Fruit fly (Drosophila melanogaster) whole organism, embryonic: ENCODE results near the gene CSN6.
A peak's percentile ranks its signal among the peaks of the same experiment; 100 is the strongest.

Experiments used
- Antp ChIP-seq: fragments of 200-800 bp; sonication (Bioruptor generic); optimal IDR thresholded peaks from 3 replicates; lab custom pipeline; 2016; ENCODE audit warnings: missing biosample characterization, missing genetic modification characterization
- Awh ChIP-seq: fragments of 200-800 bp; sonication (Bioruptor generic); IDR thresholded peaks from 2 replicates; pipeline ENCODE4, ENCODE4 v1.3.6; 2022; ENCODE audit warnings: missing biosample characterization, missing genetic modification characterization
- BtbVII ChIP-seq: fragments of 200-800 bp; sonication (Bioruptor generic); optimal IDR thresholded peaks from 3 replicates; lab custom pipeline; 2017; ENCODE audit warnings: missing biosample characterization, mild to moderate bottlenecking, missing genetic modification characterization
- CG11247 ChIP-seq: fragments of 200-800 bp; sonication (Bioruptor generic); IDR thresholded peaks from 2 replicates; pipeline ENCODE4 v1.3.6; 2022; ENCODE audit warnings: missing biosample characterization, missing genetic modification characterization
- CG11723 ChIP-seq: fragments of 200-800 bp; sonication (Bioruptor generic); optimal IDR thresholded peaks from 2 replicates; lab custom pipeline; 2017; ENCODE audit warnings: missing biosample characterization, mild to moderate bottlenecking, missing genetic modification characterization
- CG13894 ChIP-seq: fragments of 200-800 bp; sonication (Bioruptor generic); optimal IDR thresholded peaks from 3 replicates; lab custom pipeline; 2018; ENCODE audit warnings: missing biosample characterization, mild to moderate bottlenecking, missing genetic modification characterization, moderate library complexity
- CG14050 ChIP-seq: fragments of 200-800 bp; sonication (Bioruptor generic); IDR thresholded peaks from 3 replicates; pipeline ENCODE4 v1.3.6; 2022; ENCODE audit warnings: missing biosample characterization, missing genetic modification characterization
- CG14441 ChIP-seq: fragments of 200-800 bp; sonication (Bioruptor generic); IDR thresholded peaks from 2 replicates; pipeline ENCODE4 v1.3.6; 2022; ENCODE audit warnings: missing biosample characterization, missing genetic modification characterization
- CG14965 ChIP-seq: fragments of 200-800 bp; sonication (Bioruptor generic); optimal IDR thresholded peaks from 2 replicates; lab custom pipeline; 2016; ENCODE audit warnings: missing biosample characterization, missing genetic modification characterization, borderline replicate concordance
- CG17385 ChIP-seq: fragments of 200-800 bp; sonication (Bioruptor generic); optimal IDR thresholded peaks from 3 replicates; lab custom pipeline; 2018; ENCODE audit warnings: missing biosample characterization, mild to moderate bottlenecking, missing genetic modification characterization
- CG30431 ChIP-seq: fragments of 200-800 bp; sonication (Bioruptor generic); optimal IDR thresholded peaks from 2 replicates; lab custom pipeline; 2017; ENCODE audit warnings: missing biosample characterization, missing genetic modification characterization
- CG3407 ChIP-seq: fragments of 200-800 bp; sonication (Bioruptor generic); optimal IDR thresholded peaks from 2 replicates; lab custom pipeline; 2018; ENCODE audit warnings: missing biosample characterization, mild to moderate bottlenecking, missing genetic modification characterization
- CG4730 ChIP-seq: fragments of 200-800 bp; sonication (Bioruptor generic); IDR thresholded peaks from 2 replicates; pipeline ENCODE4 v1.3.6; 2022; ENCODE audit warnings: missing biosample characterization, missing genetic modification characterization
- CG5245 ChIP-seq: fragments of 200-800 bp; sonication (Bioruptor generic); optimal IDR thresholded peaks from 3 replicates; lab custom pipeline; 2016; ENCODE audit warnings: missing biosample characterization, missing genetic modification characterization
- CG6689 ChIP-seq: fragments of 200-800 bp; sonication (Bioruptor generic); IDR thresholded peaks from 2 replicates; pipeline ENCODE4 v1.3.6; 2022; ENCODE audit warnings: missing biosample characterization, missing genetic modification characterization
- CG7556 ChIP-seq: fragments of 200-800 bp; sonication (Bioruptor generic); optimal IDR thresholded peaks from 2 replicates; lab custom pipeline; 2017; ENCODE audit warnings: missing biosample characterization, mild to moderate bottlenecking, missing genetic modification characterization
- CG7963 ChIP-seq: fragments of 200-800 bp; sonication (Bioruptor generic); IDR thresholded peaks from 3 replicates; pipeline ENCODE4 v1.3.6; 2022; ENCODE audit warnings: missing biosample characterization, missing genetic modification characterization; ENCODE audit not compliant: partially characterized antibody
- CG8281 ChIP-seq: fragments of 200-800 bp; sonication (Bioruptor generic); optimal IDR thresholded peaks from 2 replicates; lab custom pipeline; 2018; ENCODE audit warnings: missing biosample characterization, mild to moderate bottlenecking, missing genetic modification characterization, moderate library complexity
- CG8388 ChIP-seq: fragments of 200-800 bp; sonication (Bioruptor generic); optimal IDR thresholded peaks from 2 replicates; lab custom pipeline; 2019; ENCODE audit warnings: missing biosample characterization, mild to moderate bottlenecking, missing genetic modification characterization, moderate library complexity
- CG9215 ChIP-seq: fragments of 200-800 bp; sonication (Bioruptor generic); IDR thresholded peaks from 2 replicates; pipeline ENCODE4 v1.3.6; 2022; ENCODE audit warnings: missing biosample characterization, missing genetic modification characterization
- CG9817 ChIP-seq: fragments of 200-800 bp; sonication (Bioruptor generic); optimal IDR thresholded peaks from 2 replicates; lab custom pipeline; 2018; ENCODE audit warnings: missing biosample characterization, mild to moderate bottlenecking, missing genetic modification characterization, moderate library complexity
- CTCF ChIP-seq: fragments of 200-800 bp; sonication (Bioruptor generic); optimal IDR thresholded peaks from 2 replicates; lab custom pipeline; 2017; ENCODE audit warnings: missing biosample characterization, mild to moderate bottlenecking, missing genetic modification characterization, moderate library complexity
- Fer2 ChIP-seq: fragments of 200-800 bp; sonication (Bioruptor generic); optimal IDR thresholded peaks from 2 replicates; lab custom pipeline; 2018; ENCODE audit warnings: missing biosample characterization, mild to moderate bottlenecking, missing genetic modification characterization, moderate library complexity
- H15 ChIP-seq: fragments of 200-800 bp; sonication (Bioruptor generic); IDR thresholded peaks from 3 replicates; pipeline ENCODE4 v1.3.6; 2022; ENCODE audit warnings: missing biosample characterization, missing genetic modification characterization
- Kr ChIP-seq: fragments of 200-800 bp; sonication (Bioruptor generic); optimal IDR thresholded peaks from 2 replicates; lab custom pipeline; 2017; ENCODE audit warnings: missing biosample characterization, mild to moderate bottlenecking, missing genetic modification characterization
- MBD-R2 ChIP-seq: fragments of 200-800 bp; sonication (Bioruptor generic); IDR thresholded peaks from 2 replicates; pipeline ENCODE4 v1.3.6; 2022; ENCODE audit warnings: missing biosample characterization, missing genetic modification characterization
- Mad ChIP-seq: fragments of 200-800 bp; sonication (Bioruptor generic); optimal IDR thresholded peaks from 2 replicates; lab custom pipeline; 2016; ENCODE audit warnings: missing biosample characterization, missing genetic modification characterization
- Oli ChIP-seq: fragments of 200-800 bp; sonication (Bioruptor generic); optimal IDR thresholded peaks from 2 replicates; lab custom pipeline; 2018; ENCODE audit warnings: missing biosample characterization, mild to moderate bottlenecking, missing genetic modification characterization, moderate library complexity
- Pdp1 ChIP-seq, 2 experiments: fragments of 200-800 bp; sonication (Bioruptor generic); optimal IDR thresholded peaks; 3 replicates each; lab custom pipeline; 2016; ENCODE audit warnings: missing biosample characterization in 2 of 2, missing genetic modification characterization in 2 of 2, mild to moderate bottlenecking in 1 of 2, moderate library complexity in 1 of 2
- Ssrp ChIP-seq: fragments of 200-800 bp; sonication (Bioruptor generic); optimal IDR thresholded peaks from 2 replicates; lab custom pipeline; 2018; ENCODE audit warnings: missing biosample characterization, mild to moderate bottlenecking, missing genetic modification characterization, moderate library complexity
- Stat92E ChIP-seq, 3 experiments: fragments of >200 bp in 2 of 3; fragments of 200-800 bp in 1 of 3; sonication (Bioruptor generic) in 1 of 3; optimal IDR thresholded peaks; 2 replicates each; lab custom pipeline; 2017 to 2019; ENCODE audit warnings: missing biosample characterization in 3 of 3, missing genetic modification characterization in 3 of 3, mild to moderate bottlenecking in 1 of 3, moderate library complexity in 1 of 3
- ara ChIP-seq: fragments of 200-800 bp; sonication (Bioruptor generic); IDR thresholded peaks from 2 replicates; pipeline ENCODE4 v1.3.6; 2022; ENCODE audit warnings: missing biosample characterization, missing genetic modification characterization
- chm ChIP-seq: fragments of 200-800 bp; sonication (Bioruptor generic); IDR thresholded peaks from 2 replicates; pipeline ENCODE4 v1.3.6; 2022; ENCODE audit warnings: missing biosample characterization, missing genetic modification characterization
- croc ChIP-seq: fragments of 200-800 bp; sonication (Bioruptor generic); conservative IDR thresholded peaks from 3 replicates; pipeline ENCODE4 v1.3.6; 2022; ENCODE audit warnings: missing biosample characterization, missing genetic modification characterization
- danr ChIP-seq: fragments of 200-800 bp; sonication (Bioruptor generic); IDR thresholded peaks from 2 replicates; pipeline ENCODE4 v1.3.6; 2022; ENCODE audit warnings: missing biosample characterization, missing genetic modification characterization
- disco-r ChIP-seq: fragments of 200-800 bp; sonication (Bioruptor generic); optimal IDR thresholded peaks from 2 replicates; lab custom pipeline; 2016; ENCODE audit warnings: missing biosample characterization, missing genetic modification characterization
- gce ChIP-seq: fragments of 200-800 bp; sonication (Bioruptor generic); IDR thresholded peaks from 3 replicates; pipeline ENCODE4 v1.3.6; 2022; ENCODE audit warnings: missing biosample characterization, missing genetic modification characterization
- gt ChIP-seq: fragments of 200-800 bp; sonication (Bioruptor generic); IDR thresholded peaks from 2 replicates; pipeline ENCODE4 v1.3.6; 2022; ENCODE audit warnings: missing biosample characterization, missing genetic modification characterization
- ham ChIP-seq: fragments of 200-800 bp; sonication (Bioruptor generic); IDR thresholded peaks from 2 replicates; pipeline ENCODE4 v1.3.6; 2022; ENCODE audit warnings: missing biosample characterization, missing genetic modification characterization
- hb ChIP-seq: fragments of 200-800 bp; sonication (Bioruptor generic); IDR thresholded peaks from 3 replicates; pipeline ENCODE4 v1.3.6; 2022; ENCODE audit warnings: missing biosample characterization, missing genetic modification characterization; ENCODE audit not compliant: partially characterized antibody
- her ChIP-seq: fragments of 200-800 bp; sonication (Bioruptor generic); optimal IDR thresholded peaks from 2 replicates; lab custom pipeline; 2016; ENCODE audit warnings: missing biosample characterization, missing genetic modification characterization
- lbe ChIP-seq: fragments of 200-800 bp; sonication (Bioruptor generic); optimal IDR thresholded peaks from 2 replicates; lab custom pipeline; 2016; ENCODE audit warnings: missing biosample characterization, mild to moderate bottlenecking, missing genetic modification characterization
- luna ChIP-seq: fragments of 200-800 bp; sonication (Bioruptor generic); optimal IDR thresholded peaks from 2 replicates; lab custom pipeline; 2016; ENCODE audit warnings: missing biosample characterization, missing genetic modification characterization
- nerfin-1 ChIP-seq: fragments of 200-800 bp; sonication (Bioruptor generic); optimal IDR thresholded peaks from 3 replicates; lab custom pipeline; 2019; ENCODE audit warnings: missing biosample characterization, mild to moderate bottlenecking, missing genetic modification characterization, moderate library complexity
- odd ChIP-seq: fragments of 200-800 bp; sonication (Bioruptor generic); optimal IDR thresholded peaks from 2 replicates; lab custom pipeline; 2017; ENCODE audit warnings: missing biosample characterization, mild to moderate bottlenecking, missing genetic modification characterization
- prd ChIP-seq, 3 experiments: fragments of >200 bp in 2 of 3; fragments of 200-800 bp in 1 of 3; sonication (Bioruptor generic) in 1 of 3; optimal IDR thresholded peaks in 2 of 3; IDR thresholded peaks in 1 of 3; 2 replicates in 2 of 3; 3 replicates in 1 of 3; pipeline versions ENCODE4 v1.3.6 to Lab custom; 2017 to 2022; ENCODE audit warnings: missing biosample characterization in 1 of 3, missing genetic modification characterization in 1 of 3
- pum ChIP-seq: fragments of 200-800 bp; sonication (Bioruptor generic); optimal IDR thresholded peaks from 2 replicates; lab custom pipeline; 2016; ENCODE audit warnings: missing biosample characterization, missing genetic modification characterization
- stc ChIP-seq: fragments of 200-800 bp; sonication (Bioruptor generic); IDR thresholded peaks from 2 replicates; pipeline ENCODE4 v1.3.6; 2022; ENCODE audit warnings: missing biosample characterization, missing genetic modification characterization
- ttk ChIP-seq: fragments of 200-800 bp; sonication (Bioruptor generic); IDR thresholded peaks from 2 replicates; pipeline ENCODE4 v2.1.2; 2022; ENCODE audit warnings: missing biosample characterization, missing genetic modification characterization
- zfh2 ChIP-seq: fragments of 200-800 bp; sonication (Bioruptor generic); optimal IDR thresholded peaks from 2 replicates; lab custom pipeline; 2016; ENCODE audit warnings: missing biosample characterization, missing genetic modification characterization

Gene CSN6

DNA sequence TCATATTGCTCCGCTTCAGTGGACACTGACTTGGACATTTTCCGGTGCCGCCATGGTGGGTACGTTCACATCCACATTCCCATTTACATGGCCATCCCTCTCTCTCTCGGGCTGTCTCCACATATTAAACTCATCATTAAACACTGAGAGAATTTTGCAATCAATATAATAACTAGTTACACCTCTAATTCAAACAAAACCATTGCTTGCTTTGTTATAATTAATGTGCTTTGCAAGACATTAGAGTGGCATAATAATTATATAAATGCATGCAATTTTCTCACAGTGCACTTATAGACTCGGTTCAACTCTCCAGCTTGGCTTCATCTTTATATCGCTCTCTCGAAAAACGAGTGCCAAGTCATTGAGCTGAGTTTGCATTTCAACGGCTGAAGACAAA, 44.2 kb downstream of the CSN6 start (continued):
- TF ChIP-seq CG14050 (GFP tag; lab: Robert Waterston, UW): peak; percentile 29; the same call in 1 of the 3 replicates
- peak; percentile 34; the same call in 1 of the 2 replicates for TF ChIP-seq CG9215 (GFP tag; lab: Robert Waterston, UW)
- peak; percentile 56 for TF ChIP-seq CG17385
- no peak; the same call in 1 of the 2 replicates for TF ChIP-seq chm (GFP tag; lab: Robert Waterston, UW)
- TF ChIP-seq zfh2 (GFP tag; lab: Kevin White, UChicago): no peak
- TF ChIP-seq ara: peak; percentile 76
- TF ChIP-seq gt (GFP tag; lab: Robert Waterston, UW): 0 out of 2 replicates have a peak, but pooled peaks have one; percentile 11
- peak; percentile 40 for TF ChIP-seq her
- no peak for TF ChIP-seq hb
- TF ChIP-seq Oli (tag; lab: Kevin White, UChicago): peak; percentile 63
- no peak for TF ChIP-seq prd (optimal IDR thresholded peaks at IDR 0.05; lab: Kevin White, UChicago)
- TF ChIP-seq prd (GFP tag; IDR thresholded peaks at IDR 0.05; lab: Robert Waterston, UW): peak; percentile 70; the same call in 2 of the 3 replicates
- TF ChIP-seq CG30431: no peak
- no peak for TF ChIP-seq ham (GFP tag; lab: Robert Waterston, UW)
- peak; percentile 15 for TF ChIP-seq CG8281
- peak; percentile 56; the same call in 2 of the 3 replicates for TF ChIP-seq gce (GFP tag; lab: Robert Waterston, UW)
- TF ChIP-seq CG5245 (GFP tag; lab: Kevin White, UChicago): peak; percentile 62
- TF ChIP-seq CG9817 (tag; lab: Kevin White, UChicago): peak; percentile 39
- TF ChIP-seq H15 (GFP tag; lab: Robert Waterston, UW): peak; percentile 77; the same call in 2 of the 3 replicates
- TF ChIP-seq CG14965 (GFP tag; lab: Kevin White, UChicago): no peak
- peak; percentile 56; the same call in 1 of the 2 replicates for TF ChIP-seq Awh (GFP tag; lab: Robert Waterston, UW)
- peak; percentile 52 for TF ChIP-seq CG11247 (GFP tag; lab: Robert Waterston, UW)
- TF ChIP-seq Antp: peak; percentile 64
- TF ChIP-seq MBD-R2 (GFP tag; lab: Robert Waterston, UW): peak; percentile 25; the same call in 1 of the 2 replicates
- TF ChIP-seq danr (GFP tag; lab: Robert Waterston, UW): peak; percentile 53; the same call in 1 of the 2 replicates
- TF ChIP-seq ttk: peak; percentile 71
- TF ChIP-seq Mad: peak; percentile 28
- TF ChIP-seq disco-r (GFP tag; lab: Kevin White, UChicago): peak; percentile 20
- TF ChIP-seq lbe (GFP tag; lab: Kevin White, UChicago): no peak
- peak; percentile 27 for TF ChIP-seq CTCF (GFP tag; lab: Kevin White, UChicago)
- peak; percentile 68 for TF ChIP-seq CG8388 (GFP tag; lab: Kevin White, UChicago)
- peak; percentile 66 to 70 for TF ChIP-seq Pdp1 (GFP tag; optimal IDR thresholded peaks at IDR 0.05; lab: Kevin White, UChicago)
- TF ChIP-seq, all 482 proteins: peak for 248

dm6 chr3R:22625514-22626333, 45.2 kb downstream of the CSN6 start:
- no peak for TF ChIP-seq Fer2 (tag; lab: Kevin White, UChicago)
- TF ChIP-seq CG13894 (tag; lab: Kevin White, UChicago): no peak
- TF ChIP-seq nerfin-1 (tag; lab: Kevin White, UChicago): peak; percentile 32
- TF ChIP-seq BtbVII (GFP tag; lab: Kevin White, UChicago): no peak
- TF ChIP-seq CG3407 (GFP tag; lab: Kevin White, UChicago): peak; percentile 39
- TF ChIP-seq stc (GFP tag; lab: Robert Waterston, UW): no peak
- no peak for TF ChIP-seq CG9215 (GFP tag; lab: Robert Waterston, UW)
- no peak for TF ChIP-seq Kr (GFP tag; lab: Kevin White, UChicago)
- TF ChIP-seq Ssrp (tag; lab: Kevin White, UChicago): peak; percentile 47
- peak; percentile 9 for TF ChIP-seq odd (GFP tag; lab: Kevin White, UChicago)
- TF ChIP-seq pum (GFP tag; lab: Kevin White, UChicago): no peak
- TF ChIP-seq CG4730 (GFP tag; lab: Robert Waterston, UW): no peak
- TF ChIP-seq Stat92E (GFP tag; optimal IDR thresholded peaks at IDR 0.05; lab: Kevin White, UChicago): peak in 1 of 3 experiments; percentile 86
- TF ChIP-seq CG7556 (GFP tag; lab: Kevin White, UChicago): peak; percentile 65
- TF ChIP-seq luna (GFP tag; lab: Kevin White, UChicago): no peak
- no peak for TF ChIP-seq CG14441 (GFP tag; lab: Robert Waterston, UW)
- no peak for TF ChIP-seq CG7963 (GFP tag; lab: Robert Waterston, UW)
- TF ChIP-seq croc: no peak
- TF ChIP-seq CG11723 (GFP tag; lab: Kevin White, UChicago): peak; percentile 8
- peak; percentile 57 for TF ChIP-seq CG6689
